Worm (Caenorhabditis elegans): ENCODE data around the gene F01F1.15.

- no peak for TF ChIP-seq snpc-4 (tag; optimal IDR thresholded peaks at IDR 0.05)
- no peak for TF ChIP-seq aly-2 (tag; optimal IDR thresholded peaks at IDR 0.05)
- no peak for TF ChIP-seq pax-3 (tag; optimal IDR thresholded peaks at IDR 0.05)
Observed at ce11 chrIII:5823617-5824016, 45.7 kb downstream of the F01F1.15 start, which contains the start of gene R12B2.8.
